Fruit fly (Drosophila melanogaster) whole organism, embryonic: Measurements from ENCODE around the gene mTTF.

Experiments
- Atf6 ChIP-seq: fragments of 200-800 bp; sonication (Bioruptor generic); IDR thresholded peaks from 2 replicates; pipeline ENCODE4 v1.3.6; 2022; ENCODE audit warnings: missing biosample characterization, missing genetic modification characterization
- CG10321 ChIP-seq: fragments of 200-800 bp; sonication (Bioruptor generic); IDR thresholded peaks from 2 replicates; pipeline ENCODE4 v1.3.6; 2022; ENCODE audit warnings: missing biosample characterization, missing genetic modification characterization
- CG10366 ChIP-seq: fragments of 200-800 bp; sonication (Bioruptor generic); IDR thresholded peaks from 2 replicates; pipeline ENCODE4 v1.3.6; 2022; ENCODE audit warnings: missing biosample characterization, missing genetic modification characterization
- CG12942 ChIP-seq: fragments of 200-800 bp; sonication (Bioruptor generic); optimal IDR thresholded peaks from 3 replicates; lab custom pipeline; 2016; ENCODE audit warnings: missing biosample characterization, missing genetic modification characterization
- CG13287 ChIP-seq: fragments of 200-800 bp; sonication (Bioruptor generic); IDR thresholded peaks from 2 replicates; pipeline ENCODE4 v1.3.6; 2022; ENCODE audit warnings: missing biosample characterization, missing genetic modification characterization; ENCODE audit not compliant: partially characterized antibody
- CG15011 ChIP-seq: fragments of 200-800 bp; sonication (Bioruptor generic); optimal IDR thresholded peaks from 3 replicates; lab custom pipeline; 2018; ENCODE audit warnings: missing biosample characterization, mild to moderate bottlenecking, missing genetic modification characterization
- CG16815 ChIP-seq: fragments of 200-800 bp; sonication (Bioruptor generic); optimal IDR thresholded peaks from 3 replicates; lab custom pipeline; 2017; ENCODE audit warnings: missing biosample characterization, mild to moderate bottlenecking, missing genetic modification characterization
- CG30020 ChIP-seq: fragments of 200-800 bp; optimal IDR thresholded peaks from 2 replicates; lab custom pipeline; 2019; ENCODE audit warnings: missing biosample characterization, mild to moderate bottlenecking, missing genetic modification characterization, moderate library complexity
- CG31365 ChIP-seq: fragments of 200-800 bp; sonication (Bioruptor generic); optimal IDR thresholded peaks from 2 replicates; lab custom pipeline; 2018; ENCODE audit warnings: missing biosample characterization, mild to moderate bottlenecking, missing genetic modification characterization
- CG3838 ChIP-seq: fragments of 200-800 bp; sonication (Bioruptor generic); optimal IDR thresholded peaks from 3 replicates; lab custom pipeline; 2016; ENCODE audit warnings: missing biosample characterization, missing genetic modification characterization
- CG3995 ChIP-seq: fragments of 200-800 bp; sonication (Bioruptor generic); optimal IDR thresholded peaks from 3 replicates; lab custom pipeline; 2016; ENCODE audit warnings: missing biosample characterization, missing genetic modification characterization
- CG4707 ChIP-seq: fragments of 200-800 bp; sonication (Bioruptor generic); optimal IDR thresholded peaks from 2 replicates; lab custom pipeline; 2018; ENCODE audit warnings: missing biosample characterization, mild to moderate bottlenecking, missing genetic modification characterization, moderate library complexity
- CG8388 ChIP-seq: fragments of 200-800 bp; sonication (Bioruptor generic); optimal IDR thresholded peaks from 2 replicates; lab custom pipeline; 2019; ENCODE audit warnings: missing biosample characterization, mild to moderate bottlenecking, missing genetic modification characterization, moderate library complexity
- CG8478 ChIP-seq: fragments of >200 bp; optimal IDR thresholded peaks from 2 replicates; lab custom pipeline; 2018
- CG9797 ChIP-seq: fragments of 200-800 bp; sonication (Bioruptor generic); optimal IDR thresholded peaks from 3 replicates; lab custom pipeline; 2018; ENCODE audit warnings: missing biosample characterization, mild to moderate bottlenecking, missing genetic modification characterization
- CTCF ChIP-seq: fragments of 200-800 bp; sonication (Bioruptor generic); optimal IDR thresholded peaks from 2 replicates; lab custom pipeline; 2017; ENCODE audit warnings: missing biosample characterization, mild to moderate bottlenecking, missing genetic modification characterization, moderate library complexity
- Dbx ChIP-seq: fragments of 200-800 bp; sonication (Bioruptor generic); IDR thresholded peaks from 3 replicates; pipeline ENCODE4 v1.3.6; 2022; ENCODE audit warnings: missing biosample characterization, missing genetic modification characterization
- Dfd ChIP-seq, 2 experiments: fragments of >200 bp; optimal IDR thresholded peaks; 2 replicates each; lab custom pipeline; 2017; ENCODE audit warnings: missing biosample characterization in 2 of 2, missing genetic modification characterization in 2 of 2
- Drgx ChIP-seq: fragments of 200-800 bp; sonication (Bioruptor generic); IDR thresholded peaks from 2 replicates; pipeline ENCODE4 v1.3.6; 2022; ENCODE audit warnings: missing biosample characterization, missing genetic modification characterization
- Eip74EF ChIP-seq, 2 experiments: fragments of 200-800 bp in 1 of 2; fragments of >200 bp in 1 of 2; sonication (Bioruptor generic) in 1 of 2; optimal IDR thresholded peaks; 2 replicates each; lab custom pipeline; 2017 to 2019; ENCODE audit warnings: missing biosample characterization in 2 of 2, missing genetic modification characterization in 2 of 2, mild to moderate bottlenecking in 1 of 2, moderate library complexity in 1 of 2
- Ets97D ChIP-seq: fragments of 200-800 bp; sonication (Bioruptor generic); optimal IDR thresholded peaks from 3 replicates; lab custom pipeline; 2016; ENCODE audit warnings: missing biosample characterization, missing genetic modification characterization
- Gsc ChIP-seq: fragments of 200-800 bp; sonication (Bioruptor generic); IDR thresholded peaks from 2 replicates; pipeline ENCODE4 v1.3.6; 2022; ENCODE audit warnings: missing biosample characterization, missing genetic modification characterization
- Hmx ChIP-seq: fragments of 200-800 bp; sonication (Bioruptor generic); optimal IDR thresholded peaks from 2 replicates; lab custom pipeline; 2016; ENCODE audit warnings: missing biosample characterization, missing genetic modification characterization
- MTF-1 ChIP-seq: fragments of 200-800 bp; sonication (Bioruptor generic); optimal IDR thresholded peaks from 2 replicates; lab custom pipeline; 2018; ENCODE audit warnings: missing biosample characterization, mild to moderate bottlenecking, missing genetic modification characterization, borderline replicate concordance
- Myb ChIP-seq: fragments of 200-800 bp; sonication (Bioruptor generic); optimal IDR thresholded peaks from 2 replicates; lab custom pipeline; 2016; ENCODE audit warnings: missing biosample characterization, missing genetic modification characterization
- Trl ChIP-seq, 3 experiments: fragments of >200 bp in 2 of 3; fragments of 200-800 bp in 1 of 3; sonication (Bioruptor generic) in 1 of 3; optimal IDR thresholded peaks; 2 replicates in 1 of 3; 3 replicates in 2 of 3; lab custom pipeline; 2016 to 2017; ENCODE audit warnings: missing biosample characterization in 1 of 3, missing genetic modification characterization in 1 of 3
- ap ChIP-seq: fragments of 200-800 bp; sonication (Bioruptor generic); IDR thresholded peaks from 2 replicates; pipeline ENCODE4 v1.3.6; 2022; ENCODE audit warnings: missing biosample characterization, missing genetic modification characterization
- ato ChIP-seq: fragments of 200-800 bp; sonication (Bioruptor generic); IDR thresholded peaks from 2 replicates; pipeline ENCODE4 v1.3.6; 2022; ENCODE audit warnings: missing biosample characterization, missing genetic modification characterization; ENCODE audit not compliant: partially characterized antibody
- chif ChIP-seq, 2 experiments: fragments of 200-800 bp; sonication (Bioruptor generic); optimal IDR thresholded peaks; 3 replicates each; lab custom pipeline; 2016; ENCODE audit warnings: missing biosample characterization in 2 of 2, missing genetic modification characterization in 2 of 2
- chm ChIP-seq: fragments of 200-800 bp; sonication (Bioruptor generic); IDR thresholded peaks from 2 replicates; pipeline ENCODE4 v1.3.6; 2022; ENCODE audit warnings: missing biosample characterization, missing genetic modification characterization
- crol ChIP-seq: fragments of 200-800 bp; sonication (Bioruptor generic); IDR thresholded peaks from 2 replicates; pipeline ENCODE4 v1.3.6; 2022; ENCODE audit warnings: missing biosample characterization, missing genetic modification characterization
- dimm ChIP-seq: fragments of 200-800 bp; sonication (Bioruptor generic); IDR thresholded peaks from 2 replicates; pipeline ENCODE4 v1.3.6; 2022; ENCODE audit warnings: missing biosample characterization, missing genetic modification characterization
- eve ChIP-seq, 2 experiments: fragments of >200 bp; optimal IDR thresholded peaks; 2 replicates each; lab custom pipeline; 2017; ENCODE audit warnings: missing biosample characterization in 2 of 2, missing genetic modification characterization in 2 of 2
- exex ChIP-seq: fragments of 200-800 bp; sonication (Bioruptor generic); optimal IDR thresholded peaks from 4 replicates; lab custom pipeline; 2018; ENCODE audit warnings: missing biosample characterization, mild to moderate bottlenecking, missing genetic modification characterization, moderate library complexity
- fd102C ChIP-seq: fragments of 200-800 bp; sonication (Bioruptor generic); optimal IDR thresholded peaks from 2 replicates; lab custom pipeline; 2018; ENCODE audit warnings: missing biosample characterization, mild to moderate bottlenecking, missing genetic modification characterization, moderate library complexity
- fd3F ChIP-seq: fragments of 200-800 bp; sonication (Bioruptor generic); optimal IDR thresholded peaks from 2 replicates; lab custom pipeline; 2018; ENCODE audit warnings: missing biosample characterization, mild to moderate bottlenecking, missing genetic modification characterization, moderate library complexity
- fru ChIP-seq: fragments of >200 bp; optimal IDR thresholded peaks from 2 replicates; lab custom pipeline; 2017
- gcm ChIP-seq: fragments of 200-800 bp; sonication (Bioruptor generic); optimal IDR thresholded peaks from 2 replicates; lab custom pipeline; 2019; ENCODE audit warnings: missing biosample characterization, mild to moderate bottlenecking, missing genetic modification characterization, moderate library complexity
- gsb ChIP-seq: fragments of 200-800 bp; sonication (Bioruptor generic); IDR thresholded peaks from 2 replicates; pipeline ENCODE4 v1.3.6; 2022; ENCODE audit warnings: missing biosample characterization, missing genetic modification characterization
- her ChIP-seq: fragments of 200-800 bp; sonication (Bioruptor generic); optimal IDR thresholded peaks from 2 replicates; lab custom pipeline; 2016; ENCODE audit warnings: missing biosample characterization, missing genetic modification characterization
- mam ChIP-seq: fragments of 200-800 bp; sonication (Bioruptor generic); optimal IDR thresholded peaks from 3 replicates; lab custom pipeline; 2016; ENCODE audit warnings: missing biosample characterization, missing genetic modification characterization
- nom ChIP-seq: fragments of 200-800 bp; sonication (Bioruptor generic); optimal IDR thresholded peaks from 2 replicates; lab custom pipeline; 2017; ENCODE audit warnings: missing biosample characterization, missing genetic modification characterization, mild to moderate bottlenecking, moderate library complexity, missing genetic modification reagents
- phol ChIP-seq: fragments of 200-800 bp; sonication (Bioruptor generic); optimal IDR thresholded peaks from 3 replicates; lab custom pipeline; 2018; ENCODE audit warnings: missing biosample characterization, mild to moderate bottlenecking, missing genetic modification characterization, moderate library complexity
- salm ChIP-seq: fragments of 200-800 bp; sonication (Bioruptor generic); optimal IDR thresholded peaks from 2 replicates; lab custom pipeline; 2018; ENCODE audit warnings: missing biosample characterization, mild to moderate bottlenecking, missing genetic modification characterization
- schlank ChIP-seq: fragments of 200-800 bp; sonication (Bioruptor generic); optimal IDR thresholded peaks from 2 replicates; lab custom pipeline; 2018; ENCODE audit warnings: missing biosample characterization, mild to moderate bottlenecking, missing genetic modification characterization
- seq ChIP-seq: fragments of 200-800 bp; sonication (Bioruptor generic); IDR thresholded peaks from 2 replicates; pipeline ENCODE4 v1.3.6; 2022; ENCODE audit warnings: missing biosample characterization, missing genetic modification characterization
- so ChIP-seq: fragments of 200-800 bp; sonication (Bioruptor generic); IDR thresholded peaks from 3 replicates; pipeline ENCODE4 v1.3.6; 2022; ENCODE audit warnings: missing biosample characterization, missing genetic modification characterization
- twi ChIP-seq: fragments of 200-800 bp; optimal IDR thresholded peaks from 2 replicates; lab custom pipeline; 2019; ENCODE audit warnings: missing biosample characterization, mild to moderate bottlenecking, missing genetic modification characterization, moderate library complexity
- wdn ChIP-seq: fragments of 200-800 bp; sonication (Bioruptor generic); IDR thresholded peaks from 2 replicates; pipeline ENCODE4 v1.3.6; 2022; ENCODE audit warnings: missing biosample characterization, missing genetic modification characterization
- wor ChIP-seq: fragments of 200-800 bp; sonication (Bioruptor generic); IDR thresholded peaks from 2 replicates; pipeline ENCODE4 v1.3.6; 2022; ENCODE audit warnings: missing biosample characterization, missing genetic modification characterization

Gene mTTF

dm6 chr2L:14355033-14355851 is 6.7 kb upstream of the mTTF start, which contains the start of gene Rab14 (continued):
- TF ChIP-seq wdn = peak; percentile 83
- TF ChIP-seq CG3838 (GFP tag; lab: Kevin White, UChicago) = peak; percentile 42
- TF ChIP-seq fru = no peak
- TF ChIP-seq Dbx = peak; percentile 80
- peak; percentile 98 for TF ChIP-seq crol (GFP tag; lab: Robert Waterston, UW)
- TF ChIP-seq CG16815 = peak; percentile 53
- peak in 1 of 2 experiments; percentile 66 for TF ChIP-seq Trl (optimal IDR thresholded peaks at IDR 0.05; lab: Kevin White, UChicago)
- TF ChIP-seq Trl (GFP tag; optimal IDR thresholded peaks at IDR 0.05; lab: Kevin White, UChicago) = peak; percentile 72
- peak; percentile 71 for TF ChIP-seq salm (tag; lab: Kevin White, UChicago)
- TF ChIP-seq phol (tag; lab: Kevin White, UChicago) = peak; percentile 79
- TF ChIP-seq exex (tag; lab: Kevin White, UChicago) = peak; percentile 48
- TF ChIP-seq dimm = peak; percentile 15; the same call in 1 of the 2 replicates
- no peak for TF ChIP-seq eve (GFP tag; optimal IDR thresholded peaks at IDR 0.05; lab: Kevin White, UChicago)
- peak; percentile 62 for TF ChIP-seq CG10321
- peak; percentile 69 for TF ChIP-seq Ets97D (GFP tag; lab: Kevin White, UChicago)
- TF ChIP-seq ap (GFP tag; lab: Robert Waterston, UW) = peak; percentile 65
- peak; percentile 63 for TF ChIP-seq gsb
- peak; percentile 66 for TF ChIP-seq wor (GFP tag; lab: Robert Waterston, UW)
- TF ChIP-seq twi = peak; percentile 51
- TF ChIP-seq CTCF = peak; percentile 90
- no peak for TF ChIP-seq CG30020
- TF ChIP-seq CG10366 (GFP tag; lab: Robert Waterston, UW) = peak; percentile 77
- TF ChIP-seq MTF-1 = peak; percentile 67
- peak; percentile 65 for TF ChIP-seq CG12942
- no peak for TF ChIP-seq Gsc
- TF ChIP-seq CG9797 (GFP tag; lab: Kevin White, UChicago) = peak; percentile 99
- TF ChIP-seq Myb (GFP tag; lab: Kevin White, UChicago) = peak; percentile 57
- peak; percentile 73 to 77 for TF ChIP-seq chif (GFP tag; optimal IDR thresholded peaks at IDR 0.05; lab: Kevin White, UChicago)
- peak; percentile 62 for TF ChIP-seq CG3995 (GFP tag; lab: Kevin White, UChicago)
- TF ChIP-seq Dfd (GFP tag; optimal IDR thresholded peaks at IDR 0.05; lab: Kevin White, UChicago) = no peak
- TF ChIP-seq mam (GFP tag; lab: Kevin White, UChicago) = peak; percentile 79
- TF ChIP-seq chm (GFP tag; lab: Robert Waterston, UW) = peak; percentile 86
- TF ChIP-seq her (GFP tag; lab: Kevin White, UChicago) = peak; percentile 57
- TF ChIP-seq gcm = peak; percentile 84
- peak; percentile 75 for TF ChIP-seq CG4707
- TF ChIP-seq so (GFP tag; lab: Robert Waterston, UW) = no peak
- peak; percentile 85 for TF ChIP-seq Drgx (GFP tag; lab: Robert Waterston, UW)
- TF ChIP-seq CG8478 (lab: Kevin White, UChicago) = peak; percentile 74
- no peak for TF ChIP-seq fd102C (GFP tag; lab: Kevin White, UChicago)
- peak; percentile 80 for TF ChIP-seq schlank
- peak; percentile 89 for TF ChIP-seq ato
- peak; percentile 41 for TF ChIP-seq Hmx (GFP tag; lab: Kevin White, UChicago)
- peak; percentile 87 for TF ChIP-seq Atf6 (GFP tag; lab: Robert Waterston, UW)
- peak; percentile 88 for TF ChIP-seq CG13287 (GFP tag; lab: Robert Waterston, UW)
- TF ChIP-seq CG15011 (GFP tag; lab: Kevin White, UChicago) = no peak
- TF ChIP-seq Eip74EF (GFP tag; optimal IDR thresholded peaks at IDR 0.05; lab: Kevin White, UChicago) = peak in 1 of 2 experiments; percentile 64
- no peak for TF ChIP-seq CG31365 (tag; lab: Kevin White, UChicago)
- TF ChIP-seq nom (GFP tag; lab: Kevin White, UChicago) = peak; percentile 44
- TF ChIP-seq seq (GFP tag; lab: Robert Waterston, UW) = peak; percentile 82
- peak; percentile 74 for TF ChIP-seq fd3F (GFP tag; lab: Kevin White, UChicago)
- peak; percentile 78 for TF ChIP-seq CG8388 (GFP tag; lab: Kevin White, UChicago)
